Fruit fly (Drosophila melanogaster) S2 (cell line): Measurements from ENCODE around the gene dpr2.

ENCODE experiments used
- CG8478 ChIP-seq: fragments of >200 bp; optimal IDR thresholded peaks from 2 replicates; lab custom pipeline; 2018
- CTCF ChIP-seq, 2 experiments: fragments of >200 bp; optimal IDR thresholded peaks; 2 replicates each; lab custom pipeline; 2018

DNA sequence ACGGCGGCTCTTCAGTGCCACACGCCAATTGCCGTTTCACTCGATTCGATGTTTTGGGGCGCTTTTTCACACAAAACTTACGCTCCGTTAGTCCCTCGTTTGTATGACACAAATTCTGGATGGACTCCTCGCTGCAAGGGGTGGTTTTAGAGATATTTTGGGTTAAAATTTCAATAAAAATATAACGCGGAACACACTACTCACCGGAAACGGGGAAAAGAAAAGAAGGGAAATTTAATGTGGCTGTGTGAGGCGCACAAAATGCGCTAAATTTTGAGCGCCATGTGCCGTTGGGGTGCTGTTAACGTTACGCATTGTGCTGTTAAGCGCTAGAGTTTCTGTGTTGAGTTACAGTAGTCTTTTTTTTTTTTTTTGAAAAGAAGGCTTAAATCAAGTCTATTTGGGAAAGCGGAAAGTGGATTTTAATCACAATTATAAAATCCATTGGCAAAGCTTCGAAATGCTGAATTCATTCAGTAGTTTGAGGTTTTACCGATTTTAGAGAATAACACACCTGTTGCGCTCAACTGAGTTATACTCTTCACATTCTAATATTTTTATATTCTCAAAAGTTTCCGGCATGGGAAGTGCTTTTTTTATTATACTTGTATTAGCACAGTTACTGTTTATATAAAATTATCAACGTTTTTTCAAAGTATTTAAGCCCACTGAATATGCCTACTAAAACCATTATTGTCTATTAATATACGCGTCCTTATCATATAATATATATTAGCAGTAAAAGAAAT, 40.1 kb upstream of the dpr2 start, which contains the start of gene RpL9:
- TF ChIP-seq CTCF (optimal IDR thresholded peaks at IDR 0.05; lab: Kevin White, UChicago) (peak in 1 of 2 experiments; percentile 38), CG8478 (lab: Kevin White, UChicago) (no peak)
